Fruit fly (Drosophila melanogaster) Kc167 (cell line): ENCODE data around the gene Cdc45.

Experiments
- Myc ChIP-seq: fragments of >200 bp; optimal IDR thresholded peaks from 2 replicates; lab custom pipeline; 2017; ENCODE audit warnings: missing external identifiers
- Sin3A ChIP-seq: fragments of >200 bp; optimal IDR thresholded peaks from 2 replicates; lab custom pipeline; 2018; ENCODE audit warnings: missing external identifiers
- h ChIP-seq: fragments of >200 bp; optimal IDR thresholded peaks from 3 replicates; lab custom pipeline; 2018; ENCODE audit warnings: missing external identifiers
- insv ChIP-seq: fragments of >200 bp; optimal IDR thresholded peaks from 3 replicates; lab custom pipeline; 2018; ENCODE audit warnings: missing external identifiers
- psq ChIP-seq: fragments of >200 bp; optimal IDR thresholded peaks from 2 replicates; lab custom pipeline; 2017; ENCODE audit warnings: missing external identifiers
- ttk ChIP-seq: sonication (Bioruptor generic); optimal IDR thresholded peaks from 2 replicates; lab custom pipeline; 2017; ENCODE audit warnings: missing external identifiers

Gene Cdc45

dm6 chrX:1030478-1030877, at the start of gene Cdc45, which contains the start of gene Rpp21:
Gene Cdc45, minus strand, starts transcription at chrX:1030556.
Gene Rpp21, plus strand, starts transcription at chrX:1030758.
- no peak for TF ChIP-seq h
- TF ChIP-seq psq (lab: Kevin White, UChicago) = no peak
- TF ChIP-seq Sin3A (lab: Kevin White, UChicago) = no peak
- TF ChIP-seq ttk = no peak
- TF ChIP-seq insv (lab: Kevin White, UChicago) = no peak
- no peak for TF ChIP-seq Myc (lab: Kevin White, UChicago)

- TF ChIP-seq insv (lab: Kevin White, UChicago) (no peak), psq (lab: Kevin White, UChicago) (no peak), ttk (no peak), Sin3A (lab: Kevin White, UChicago) (no peak), Myc (lab: Kevin White, UChicago) (no peak), h (no peak)
Observed at dm6 chrX:1063143-1063542, 32.8 kb upstream of the Cdc45 start.

dm6 chrX:1056338-1056737, 26.0 kb upstream of the Cdc45 start:
- no peak for TF ChIP-seq psq (lab: Kevin White, UChicago)
- no peak for TF ChIP-seq h
- no peak for TF ChIP-seq ttk
- TF ChIP-seq Myc (lab: Kevin White, UChicago) = no peak
- no peak for TF ChIP-seq insv (lab: Kevin White, UChicago)

dm6 chrX:1052684-1053389, 22.5 kb upstream of the Cdc45 start:
- TF ChIP-seq Myc (lab: Kevin White, UChicago) (no peak), psq (lab: Kevin White, UChicago) (no peak), h (no peak), Sin3A (lab: Kevin White, UChicago) (no peak), insv (lab: Kevin White, UChicago) (no peak), ttk (no peak)

- TF ChIP-seq Sin3A (lab: Kevin White, UChicago) (no peak), Myc (lab: Kevin White, UChicago) (no peak), ttk (no peak), psq (lab: Kevin White, UChicago) (no peak), h (no peak), insv (lab: Kevin White, UChicago) (no peak)
Observed at dm6 chrX:1051251-1051629, 20.9 kb upstream of the Cdc45 start, which contains the start of gene CG14629. Gene CG14629, plus strand, starts transcription at chrX:1051525.

- no peak for TF ChIP-seq psq (lab: Kevin White, UChicago)
Observed at dm6 chrX:1050617-1051250, 20.4 kb upstream of the Cdc45 start.

dm6 chrX:1047695-1048094, 17.3 kb upstream of the Cdc45 start:
- TF ChIP-seq Sin3A (lab: Kevin White, UChicago) (no peak), Myc (lab: Kevin White, UChicago) (no peak), psq (lab: Kevin White, UChicago) (no peak), ttk (no peak)

dm6 chrX:1045924-1046323, 15.6 kb upstream of the Cdc45 start, which contains the start of gene CG42259:
Gene CG42259, plus strand, starts transcription at chrX:1046224.
- TF ChIP-seq ttk = no peak
- TF ChIP-seq insv (lab: Kevin White, UChicago) = no peak
- TF ChIP-seq Myc (lab: Kevin White, UChicago) = no peak
- no peak for TF ChIP-seq psq (lab: Kevin White, UChicago)
- TF ChIP-seq Sin3A (lab: Kevin White, UChicago) = no peak
- TF ChIP-seq h = no peak

dm6 chrX:1041407-1042038, 11.2 kb upstream of the Cdc45 start:
- no peak for TF ChIP-seq psq (lab: Kevin White, UChicago)
- TF ChIP-seq ttk = no peak
- TF ChIP-seq Sin3A (lab: Kevin White, UChicago) = no peak
- TF ChIP-seq h = no peak
- no peak for TF ChIP-seq Myc (lab: Kevin White, UChicago)
- TF ChIP-seq insv (lab: Kevin White, UChicago) = no peak

dm6 chrX:1033066-1033465, 2.7 kb upstream of the Cdc45 start:
- TF ChIP-seq insv (lab: Kevin White, UChicago) (no peak), ttk (no peak), h (no peak), psq (lab: Kevin White, UChicago) (no peak), Myc (lab: Kevin White, UChicago) (no peak), Sin3A (lab: Kevin White, UChicago) (no peak)

dm6 chrX:1031196-1031595, 840 bp upstream of the Cdc45 start, which contains the start of gene CG14630:
Gene CG14630, plus strand, starts transcription at chrX:1031496.
- TF ChIP-seq h (no peak), psq (lab: Kevin White, UChicago) (no peak), Myc (lab: Kevin White, UChicago) (no peak), ttk (no peak), Sin3A (lab: Kevin White, UChicago) (no peak), insv (lab: Kevin White, UChicago) (no peak)

- TF ChIP-seq h = no peak
- no peak for TF ChIP-seq Sin3A (lab: Kevin White, UChicago)
- no peak for TF ChIP-seq ttk
Observed at dm6 chrX:1026511-1026910, 3.8 kb downstream of the Cdc45 start, which contains the start of the genes CG32814, CG11638 and CG3021. Gene CG32814, minus strand, starts transcription at chrX:1026700. Gene CG11638, minus strand, starts transcription at chrX:1026703. Gene CG3021, plus strand, starts transcription at chrX:1026791.
